Worm (Caenorhabditis elegans) whole organism, young adult: ENCODE data around the gene T13C5.6.

Source experiments
- F49E8.2 ChIP-seq: sonication (generic microtip); optimal IDR thresholded peaks from 3 replicates; lab custom pipeline; 2017; ENCODE audit warnings: missing genetic modification characterization, mild to moderate bottlenecking, missing compliant biosample characterization, antibody characterized with exemption, moderate library complexity; ENCODE audit not compliant: insufficient read depth
- hlh-12 ChIP-seq: sonication (generic microtip); optimal IDR thresholded peaks from 2 replicates; lab custom pipeline; 2016; ENCODE audit warnings: missing genetic modification characterization, missing compliant biosample characterization

- TF ChIP-seq hlh-12 (tag; lab: Kevin White, UChicago) (no peak), F49E8.2 (no peak)
These were observed 33.8 kb downstream of the T13C5.6 start, which contains the start of gene T25B2.1 for ce11 chrX:6173656-6174055.
